Worm (Caenorhabditis elegans): ENCODE results near the gene Y38C1BA.1.

ce11 chrIV:1845061-1845460 is 41.3 kb upstream of the Y38C1BA.1 start:
- TF ChIP-seq aha-1 (tag; optimal IDR thresholded peaks at IDR 0.05) (no peak), ceh-82 (tag; optimal IDR thresholded peaks at IDR 0.05) (peak in 1 of 3 experiments; percentile 68), nhr-71 (tag; optimal IDR thresholded peaks at IDR 0.05) (peak; percentile 30), blmp-1 (tag; optimal IDR thresholded peaks at IDR 0.05) (peak; percentile 72), lin-15B (tag; optimal IDR thresholded peaks at IDR 0.05) (no peak), mab-9 (GFP tag; IDR thresholded peaks at IDR 0.05) (no peak), hpl-2 (GFP tag; optimal IDR thresholded peaks at IDR 0.05) (no peak), nhr-76 (tag; optimal IDR thresholded peaks at IDR 0.05) (no peak), elt-3 (tag; optimal IDR thresholded peaks at IDR 0.05) (peak in 4 of 6 experiments; percentile 1 to 70 (median 36)), nhr-28 (tag; optimal IDR thresholded peaks at IDR 0.05) (no peak), lin-13 (GFP tag; optimal IDR thresholded peaks at IDR 0.05) (no peak), jun-1 (tag; optimal IDR thresholded peaks at IDR 0.05) (no peak)

Measured in whole organism, L1 larva.